Worm (Caenorhabditis elegans) whole organism, L1 larva: Measurements from ENCODE around the gene mtcu-2.
A peak's percentile ranks its signal among the peaks of the same experiment; 100 is the strongest.

Experiments
- C34B4.2 ChIP-seq: sonication (generic microtip); optimal IDR thresholded peaks from 2 replicates; lab custom pipeline; 2017; ENCODE audit warnings: mild to moderate bottlenecking, missing genetic modification characterization, missing compliant biosample characterization
- aha-1 ChIP-seq: fragments of 150-350 bp; optimal IDR thresholded peaks from 2 replicates; lab custom pipeline; 2014; ENCODE audit warnings: missing biosample characterization, missing genetic modification characterization
- alr-1 ChIP-seq: fragments of 200-800 bp; sonication (Bioruptor generic); optimal IDR thresholded peaks from 2 replicates; lab custom pipeline; 2018; ENCODE audit warnings: borderline replicate concordance, mild to moderate bottlenecking, missing genetic modification characterization, missing compliant biosample characterization
- blmp-1 ChIP-seq: fragments of 150-350 bp; optimal IDR thresholded peaks from 2 replicates; lab custom pipeline; 2014; ENCODE audit warnings: missing biosample characterization, missing genetic modification characterization
- ceh-82 ChIP-seq, 3 experiments: fragments of 150-350 bp in 1 of 3; sonication (generic microtip) in 2 of 3; optimal IDR thresholded peaks; 2 replicates each; lab custom pipeline; 2014 to 2017; ENCODE audit warnings: missing biosample characterization in 3 of 3, missing genetic modification characterization in 3 of 3
- ceh-88 ChIP-seq: fragments of 200-800 bp; sonication (Bioruptor generic); IDR thresholded peaks from 2 replicates; pipeline ENCODE4 v1.3.6; 2022; ENCODE audit warnings: missing genetic modification characterization, missing compliant biosample characterization
- ces-1 ChIP-seq: fragments of 150-350 bp; optimal IDR thresholded peaks from 2 replicates; lab custom pipeline; 2014; ENCODE audit warnings: missing biosample characterization, missing genetic modification reagents, missing genetic modification characterization
- dpl-1 ChIP-seq, 3 experiments: fragments of 150-350 bp in 2 of 3; sonication (generic microtip) in 1 of 3; optimal IDR thresholded peaks; 2 replicates each; lab custom pipeline; 2014 to 2017; ENCODE audit warnings: missing biosample characterization in 3 of 3, missing genetic modification characterization in 3 of 3, missing genetic modification reagents in 3 of 3
- efl-1 ChIP-seq, 4 experiments: fragments of 150-350 bp; optimal IDR thresholded peaks in 3 of 4; peaks in 1 of 4; 1 replicate in 1 of 4; 2 replicates in 3 of 4; lab custom pipeline; 2014; ENCODE audit warnings: missing biosample characterization in 2 of 4, missing genetic modification characterization in 2 of 4, missing genetic modification reagents in 2 of 4
- efl-3 ChIP-seq: fragments of 200-800 bp; sonication (Bioruptor generic); optimal IDR thresholded peaks from 2 replicates; lab custom pipeline; 2018; ENCODE audit warnings: mild to moderate bottlenecking, missing genetic modification characterization, missing compliant biosample characterization
- hlh-17 ChIP-seq: fragments of 200-800 bp; sonication (Bioruptor generic); optimal IDR thresholded peaks from 2 replicates; lab custom pipeline; 2018; ENCODE audit warnings: missing genetic modification characterization, mild to moderate bottlenecking, missing compliant biosample characterization, moderate library complexity, borderline replicate concordance
- hlh-4 ChIP-seq: sonication (generic microtip); optimal IDR thresholded peaks from 2 replicates; lab custom pipeline; 2016; ENCODE audit warnings: mild to moderate bottlenecking, missing genetic modification characterization, missing compliant biosample characterization
- hpl-2 ChIP-seq: fragments of 150-350 bp; optimal IDR thresholded peaks from 2 replicates; lab custom pipeline; 2014; ENCODE audit warnings: missing biosample characterization, missing genetic modification reagents, missing genetic modification characterization
- isw-1 ChIP-seq: fragments of 200-800 bp; sonication (Bioruptor generic); IDR thresholded peaks from 2 replicates; pipeline ENCODE4 v1.3.6; 2022; ENCODE audit warnings: missing genetic modification characterization, missing compliant biosample characterization
- lin-13 ChIP-seq: fragments of 150-350 bp; optimal IDR thresholded peaks from 2 replicates; lab custom pipeline; 2014; ENCODE audit warnings: missing biosample characterization, missing genetic modification reagents, missing genetic modification characterization
- lin-14 ChIP-seq: fragments of 200-800 bp; sonication (Bioruptor generic); optimal IDR thresholded peaks from 2 replicates; lab custom pipeline; 2018; ENCODE audit warnings: mild to moderate bottlenecking, missing genetic modification characterization, moderate library complexity, missing compliant biosample characterization
- lin-15B ChIP-seq: fragments of 150-350 bp; sonication (generic microtip); optimal IDR thresholded peaks from 3 replicates; lab custom pipeline; 2014; ENCODE audit warnings: missing biosample characterization, missing genetic modification characterization
- lin-39 ChIP-seq: fragments of 150-350 bp; optimal IDR thresholded peaks from 2 replicates; lab custom pipeline; 2014; ENCODE audit warnings: missing biosample characterization, missing genetic modification reagents, missing genetic modification characterization
- lsy-2 ChIP-seq, 2 experiments: fragments of 150-350 bp; optimal IDR thresholded peaks; 2 replicates each; lab custom pipeline; 2014; ENCODE audit warnings: missing biosample characterization in 2 of 2, missing genetic modification characterization in 2 of 2
- mab-9 ChIP-seq: fragments of 200-800 bp; sonication (Bioruptor generic); IDR thresholded peaks from 2 replicates; pipeline ENCODE4 v1.3.6; 2022; ENCODE audit warnings: missing genetic modification reagents, missing genetic modification characterization, missing compliant biosample characterization
- nhr-12 ChIP-seq: sonication (generic microtip); optimal IDR thresholded peaks from 2 replicates; lab custom pipeline; 2017; ENCODE audit warnings: missing biosample characterization, missing genetic modification characterization
- nhr-19 ChIP-seq: fragments of 200-800 bp; sonication (Bioruptor generic); conservative IDR thresholded peaks from 2 replicates; pipeline ENCODE4 v1.3.6; 2022; ENCODE audit warnings: missing genetic modification characterization, missing compliant biosample characterization
- nhr-237 ChIP-seq: fragments of 150-350 bp; optimal IDR thresholded peaks from 2 replicates; lab custom pipeline; 2014; ENCODE audit warnings: missing biosample characterization, missing genetic modification characterization
- nhr-28 ChIP-seq: fragments of 150-350 bp; optimal IDR thresholded peaks from 2 replicates; lab custom pipeline; 2014; ENCODE audit warnings: missing biosample characterization, missing genetic modification characterization
- nhr-47 ChIP-seq: sonication (generic microtip); optimal IDR thresholded peaks from 2 replicates; lab custom pipeline; 2016; ENCODE audit warnings: mild to moderate bottlenecking, missing genetic modification characterization, moderate library complexity, missing compliant biosample characterization
- nhr-76 ChIP-seq: sonication (generic microtip); optimal IDR thresholded peaks from 2 replicates; lab custom pipeline; 2017; ENCODE audit warnings: missing biosample characterization, missing genetic modification characterization
- pqm-1 ChIP-seq: sonication (generic microtip); optimal IDR thresholded peaks from 3 replicates; lab custom pipeline; 2017; ENCODE audit warnings: missing biosample characterization, missing genetic modification characterization
- rnt-1 ChIP-seq: sonication (generic microtip); optimal IDR thresholded peaks from 2 replicates; lab custom pipeline; 2016; ENCODE audit warnings: mild to moderate bottlenecking, missing genetic modification characterization, moderate library complexity, missing compliant biosample characterization
- skn-1 ChIP-seq: fragments of 150-350 bp; optimal IDR thresholded peaks from 2 replicates; lab custom pipeline; 2014; ENCODE audit warnings: missing biosample characterization, missing genetic modification characterization
- snu-23 ChIP-seq: sonication (generic microtip); optimal IDR thresholded peaks from 2 replicates; lab custom pipeline; 2016; ENCODE audit warnings: missing genetic modification characterization, missing compliant biosample characterization
- sptf-1 ChIP-seq: fragments of 150-350 bp; optimal IDR thresholded peaks from 2 replicates; lab custom pipeline; 2014; ENCODE audit warnings: missing biosample characterization, missing genetic modification characterization
- sup-37 ChIP-seq: fragments of 200-800 bp; sonication (Bioruptor generic); optimal IDR thresholded peaks from 2 replicates; lab custom pipeline; 2018; ENCODE audit warnings: mild to moderate bottlenecking, missing genetic modification characterization, missing compliant biosample characterization
- swsn-7 ChIP-seq: sonication (generic microtip); optimal IDR thresholded peaks from 2 replicates; lab custom pipeline; 2016; ENCODE audit warnings: missing genetic modification characterization, missing compliant biosample characterization
- unc-130 ChIP-seq: fragments of 150-350 bp; optimal IDR thresholded peaks from 2 replicates; lab custom pipeline; 2017; ENCODE audit warnings: missing biosample characterization, missing genetic modification characterization, inconsistent platforms
- unc-98 ChIP-seq: fragments of 200-800 bp; sonication (Bioruptor generic); IDR thresholded peaks from 2 replicates; pipeline ENCODE4 v1.3.6; 2022; ENCODE audit warnings: missing genetic modification characterization, missing compliant biosample characterization
- vab-15 ChIP-seq: sonication (generic microtip); optimal IDR thresholded peaks from 2 replicates; lab custom pipeline; 2017; ENCODE audit warnings: missing genotype, mild to moderate bottlenecking, missing genetic modification characterization, missing compliant biosample characterization
- xbp-1 ChIP-seq: sonication (generic microtip); optimal IDR thresholded peaks from 2 replicates; lab custom pipeline; 2016; ENCODE audit warnings: missing genetic modification characterization, missing compliant biosample characterization
- ztf-11 ChIP-seq, 2 experiments: sonication (generic microtip); optimal IDR thresholded peaks; 2 replicates each; lab custom pipeline; 2016 to 2017; ENCODE audit warnings: missing genetic modification characterization in 2 of 2, missing biosample characterization in 1 of 2, missing compliant biosample characterization in 1 of 2
- ztf-4 ChIP-seq: fragments of 150-350 bp; optimal IDR thresholded peaks from 2 replicates; lab custom pipeline; 2014; ENCODE audit warnings: missing biosample characterization, missing genetic modification characterization

mtcu-2 gene

ce11 chrII:10044961-10045360 is 11.9 kb upstream of the mtcu-2 start, which contains the start of the genes F52H3.11 and bath-38 (continued):
- TF ChIP-seq lin-15B: no peak
- no peak for TF ChIP-seq efl-3
- TF ChIP-seq ceh-88 (GFP tag; lab: Robert Waterston, UW): no peak
- no peak for TF ChIP-seq hlh-4
- no peak for TF ChIP-seq alr-1 (tag; lab: Kevin White, UChicago)
- TF ChIP-seq isw-1 (GFP tag; lab: Robert Waterston, UW): no peak
- no peak for TF ChIP-seq nhr-76
- peak; percentile 36 for TF ChIP-seq swsn-7 (tag; lab: Kevin White, UChicago)
- TF ChIP-seq nhr-47 (tag; lab: Kevin White, UChicago): peak; percentile 11
- TF ChIP-seq aha-1 (tag; lab: Kevin White, UChicago): no peak
- no peak for TF ChIP-seq sup-37 (GFP tag; lab: Kevin White, UChicago)
- peak; percentile 32 for TF ChIP-seq xbp-1
- no peak for TF ChIP-seq nhr-237 (tag; lab: Kevin White, UChicago)

- no peak for TF ChIP-seq dpl-1 (GFP tag; optimal IDR thresholded peaks at IDR 0.05; lab: Kevin White, UChicago)
- no peak for TF ChIP-seq lsy-2 (tag; optimal IDR thresholded peaks at IDR 0.05; lab: Kevin White, UChicago)
- TF ChIP-seq nhr-47 (tag; lab: Kevin White, UChicago): no peak
- TF ChIP-seq blmp-1: no peak
- no peak for TF ChIP-seq lin-13 (GFP tag; lab: Kevin White, UChicago)
- no peak for TF ChIP-seq efl-1 (optimal IDR thresholded peaks at IDR 0.05; lab: Kevin White, UChicago)
- TF ChIP-seq efl-1 (GFP tag; optimal IDR thresholded peaks at IDR 0.05 in 1 of 2; lab: Kevin White, UChicago): no peak
- no peak for TF ChIP-seq C34B4.2 (tag; lab: Kevin White, UChicago)
- no peak for TF ChIP-seq hpl-2 (GFP tag; lab: Kevin White, UChicago)
- no peak for TF ChIP-seq pqm-1 (tag; lab: Kevin White, UChicago)
- TF ChIP-seq nhr-12: no peak
- TF ChIP-seq hlh-17: no peak
- TF ChIP-seq isw-1 (GFP tag; lab: Robert Waterston, UW): no peak
- no peak for TF ChIP-seq ztf-11 (tag; optimal IDR thresholded peaks at IDR 0.05; lab: Kevin White, UChicago)
- TF ChIP-seq vab-15 (tag; lab: Kevin White, UChicago): no peak
- TF ChIP-seq skn-1: no peak
- no peak for TF ChIP-seq sptf-1 (tag; lab: Kevin White, UChicago)
- no peak for TF ChIP-seq nhr-19 (GFP tag; lab: Robert Waterston, UW)
These were observed 7.8 kb upstream of the mtcu-2 start, which contains the start of gene ogr-2 for ce11 chrII:10040834-10041233. TSS of gene ogr-2 (plus strand) at chrII:10041134.

- no peak for TF ChIP-seq snu-23 (GFP tag; lab: Kevin White, UChicago)
- TF ChIP-seq skn-1: no peak
- no peak for TF ChIP-seq alr-1 (tag; lab: Kevin White, UChicago)
- TF ChIP-seq rnt-1 (tag; lab: Kevin White, UChicago): peak; percentile 42
- TF ChIP-seq nhr-19 (GFP tag; lab: Robert Waterston, UW): no peak
- TF ChIP-seq unc-130: no peak
- no peak for TF ChIP-seq unc-98
- no peak for TF ChIP-seq ztf-4
- TF ChIP-seq lin-14: peak; percentile 38
- TF ChIP-seq ztf-11 (tag; optimal IDR thresholded peaks at IDR 0.05; lab: Kevin White, UChicago): no peak
- TF ChIP-seq ces-1 (GFP tag; lab: Kevin White, UChicago): no peak
- TF ChIP-seq nhr-237 (tag; lab: Kevin White, UChicago): no peak
- TF ChIP-seq mab-9 (GFP tag; lab: Robert Waterston, UW): no peak
- no peak for TF ChIP-seq isw-1 (GFP tag; lab: Robert Waterston, UW)
- TF ChIP-seq ceh-82 (tag; optimal IDR thresholded peaks at IDR 0.05; lab: Kevin White, UChicago): no peak
- no peak for TF ChIP-seq nhr-28 (tag; lab: Kevin White, UChicago)
- no peak for TF ChIP-seq lin-39 (tag; lab: Kevin White, UChicago)
These were observed 6.8 kb upstream of the mtcu-2 start, which contains the start of gene let-268 for ce11 chrII:10039799-10040198. TSS of gene let-268 (minus strand) at chrII:10039980.
